Worm (Caenorhabditis elegans) whole organism, L3 larva: Measurements from ENCODE around the gene C54D10.10.

Experiments
- ceh-28 ChIP-seq: fragments of 150-350 bp; optimal IDR thresholded peaks from 2 replicates; lab custom pipeline; 2014; ENCODE audit warnings: missing biosample characterization, missing genetic modification reagents, missing genetic modification characterization
- elt-1 ChIP-seq: fragments of 150-350 bp; optimal IDR thresholded peaks from 2 replicates; lab custom pipeline; 2014; ENCODE audit warnings: missing biosample characterization, missing genetic modification characterization
- nfya-1 ChIP-seq: sonication (generic microtip); optimal IDR thresholded peaks from 2 replicates; lab custom pipeline; 2017; ENCODE audit warnings: missing genetic modification characterization, mild to moderate bottlenecking, missing compliant biosample characterization, antibody characterized with exemption, moderate library complexity; ENCODE audit not compliant: insufficient read depth
- nhr-11 ChIP-seq: fragments of 150-350 bp; optimal IDR thresholded peaks from 2 replicates; lab custom pipeline; 2014; ENCODE audit warnings: missing biosample characterization, missing genetic modification characterization
- nhr-237 ChIP-seq: fragments of 150-350 bp; optimal IDR thresholded peaks from 2 replicates; lab custom pipeline; 2014; ENCODE audit warnings: missing biosample characterization, missing genetic modification characterization

- no peak for TF ChIP-seq nhr-11
- TF ChIP-seq ceh-28 (tag; lab: Kevin White, UChicago), result peak; percentile 92
- no peak for TF ChIP-seq nhr-237 (tag; lab: Kevin White, UChicago)
- TF ChIP-seq nfya-1 (tag; lab: Kevin White, UChicago), result peak; percentile 83
- no peak for TF ChIP-seq elt-1 (tag; lab: Kevin White, UChicago)
Observed at ce11 chrV:12497725-12498263, 48.0 kb upstream of the C54D10.10 start, which contains the start of the genes W04D2.4 and rbm-25.
